Fruit fly (Drosophila melanogaster): ENCODE results near the gene endos.

DNA sequence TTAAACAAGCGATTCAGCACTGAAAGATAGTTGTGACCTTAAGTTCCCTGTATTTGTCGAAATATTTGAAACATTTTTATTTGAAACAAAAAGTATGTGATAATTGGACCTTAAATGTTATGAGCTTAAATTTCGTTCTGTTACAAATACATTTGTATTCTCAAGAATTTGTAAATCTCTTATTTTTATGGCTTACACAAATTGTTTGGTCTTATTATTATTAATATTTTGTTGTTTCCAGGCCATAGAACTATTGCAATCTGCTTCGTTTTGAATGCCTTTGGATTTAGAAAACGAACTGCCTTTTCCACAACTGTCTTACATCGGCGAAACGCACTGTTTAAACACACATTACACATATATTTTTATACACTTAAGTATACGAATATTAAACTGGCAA, 3.0 kb upstream of the endos start, which contains the start of gene CG6661:
- TF ChIP-seq CG8478 (optimal IDR thresholded peaks at IDR 0.05) = no peak
- no peak for TF ChIP-seq CTCF (optimal IDR thresholded peaks at IDR 0.05)
